Worm (Caenorhabditis elegans) whole organism, young adult: ENCODE results near the gene vamp-8.

Source experiments
- C06A6.2 ChIP-seq: fragments of 200-800 bp; sonication (Bioruptor generic); conservative IDR thresholded peaks from 2 replicates; pipeline ENCODE4 v1.3.6; 2022; ENCODE audit warnings: missing genetic modification characterization, missing compliant biosample characterization
- F33H1.4 ChIP-seq: fragments of 200-800 bp; sonication (Bioruptor generic); IDR thresholded peaks from 2 replicates; pipeline ENCODE4 v1.3.6; 2022; ENCODE audit warnings: missing genetic modification reagents, missing genetic modification characterization, missing compliant biosample characterization
- F37B4.10 ChIP-seq: fragments of 200-800 bp; sonication (Bioruptor generic); IDR thresholded peaks from 2 replicates; pipeline ENCODE4 v1.3.6; 2022; ENCODE audit warnings: missing genetic modification characterization, missing compliant biosample characterization
- F52B5.7 ChIP-seq: sonication (generic microtip); optimal IDR thresholded peaks from 2 replicates; lab custom pipeline; 2016; ENCODE audit warnings: mild to moderate bottlenecking, missing genetic modification characterization, missing compliant biosample characterization
- K11D2.4 ChIP-seq: fragments of 200-800 bp; sonication (Bioruptor generic); IDR thresholded peaks from 2 replicates; pipeline ENCODE4 v1.3.6; 2022; ENCODE audit warnings: missing genetic modification reagents, missing genetic modification characterization, missing compliant biosample characterization
- K12H6.12 ChIP-seq: fragments of 200-800 bp; sonication (Bioruptor generic); optimal IDR thresholded peaks from 2 replicates; lab custom pipeline; 2018; ENCODE audit warnings: mild to moderate bottlenecking, missing genetic modification characterization, missing compliant biosample characterization
- Y53G8AR.9 ChIP-seq: fragments of 200-800 bp; sonication (Bioruptor generic); conservative IDR thresholded peaks from 2 replicates; pipeline ENCODE4 v1.3.6; 2022; ENCODE audit warnings: missing genetic modification reagents, missing genetic modification characterization, missing compliant biosample characterization
- Y67H2A.10 ChIP-seq: fragments of 200-800 bp; sonication (Bioruptor generic); conservative IDR thresholded peaks from 2 replicates; pipeline ENCODE4 v1.3.6; 2022; ENCODE audit warnings: missing genetic modification reagents, missing genetic modification characterization, missing compliant biosample characterization
- attf-6 ChIP-seq: fragments of 200-800 bp; sonication (Bioruptor generic); IDR thresholded peaks from 2 replicates; pipeline ENCODE4 v1.3.6; 2022; ENCODE audit warnings: missing genetic modification reagents, missing genetic modification characterization, missing compliant biosample characterization
- ceh-100 ChIP-seq: fragments of 200-800 bp; sonication (Bioruptor generic); IDR thresholded peaks from 2 replicates; pipeline ENCODE4 v1.3.6; 2022; ENCODE audit warnings: missing genetic modification reagents, missing genetic modification characterization, missing compliant biosample characterization
- dpl-1 ChIP-seq: fragments of 150-350 bp; optimal IDR thresholded peaks from 2 replicates; lab custom pipeline; 2014; ENCODE audit warnings: missing biosample characterization, missing genetic modification reagents, missing genetic modification characterization
- egl-18 ChIP-seq: fragments of 200-800 bp; sonication (Bioruptor generic); IDR thresholded peaks from 2 replicates; pipeline ENCODE4 v1.3.6; 2022; ENCODE audit warnings: missing genetic modification reagents, missing genetic modification characterization, missing compliant biosample characterization
- gei-17 ChIP-seq: fragments of 200-800 bp; sonication (Bioruptor generic); optimal IDR thresholded peaks from 2 replicates; lab custom pipeline; 2018; ENCODE audit warnings: mild to moderate bottlenecking, missing genetic modification characterization, missing compliant biosample characterization
- hmg-1.2 ChIP-seq: fragments of 200-800 bp; sonication (Bioruptor generic); IDR thresholded peaks from 2 replicates; pipeline ENCODE4 v1.3.6; 2022; ENCODE audit warnings: missing genetic modification reagents, missing genetic modification characterization, missing compliant biosample characterization
- let-526 ChIP-seq: fragments of 200-800 bp; sonication (Bioruptor generic); IDR thresholded peaks from 2 replicates; pipeline ENCODE4 v1.3.6; 2022; ENCODE audit warnings: missing genetic modification reagents, missing genetic modification characterization, missing compliant biosample characterization
- lin-35 ChIP-seq, 3 experiments: fragments of 150-350 bp in 2 of 3; sonication (generic microtip) in 1 of 3; optimal IDR thresholded peaks; 2 replicates each; lab custom pipeline; 2014 to 2018; ENCODE audit warnings: missing biosample characterization in 3 of 3, missing genetic modification characterization in 3 of 3, missing genetic modification reagents in 3 of 3
- lin-40 ChIP-seq: sonication (generic microtip); optimal IDR thresholded peaks from 2 replicates; lab custom pipeline; 2016; ENCODE audit warnings: missing genetic modification characterization, mild to moderate bottlenecking, missing compliant biosample characterization, missing genotype, missing genetic modification reagents
- lsl-1 ChIP-seq: fragments of 200-800 bp; sonication (Bioruptor generic); optimal IDR thresholded peaks from 2 replicates; lab custom pipeline; 2018; ENCODE audit warnings: mild to moderate bottlenecking, missing genetic modification characterization, moderate library complexity, missing compliant biosample characterization
- madf-3 ChIP-seq: fragments of 200-800 bp; sonication (Bioruptor generic); IDR thresholded peaks from 2 replicates; pipeline ENCODE4 v1.3.6; 2022; ENCODE audit warnings: missing genetic modification reagents, missing genetic modification characterization, missing compliant biosample characterization
- nfya-1 ChIP-seq: sonication (generic microtip); optimal IDR thresholded peaks from 2 replicates; lab custom pipeline; 2017; ENCODE audit warnings: antibody characterized with exemption, missing compliant biosample characterization, missing genetic modification characterization, borderline replicate concordance; ENCODE audit not compliant: insufficient read depth
- nhr-90 ChIP-seq: sonication (generic microtip); optimal IDR thresholded peaks from 2 replicates; lab custom pipeline; 2016; ENCODE audit warnings: missing genotype, mild to moderate bottlenecking, missing genetic modification characterization, missing compliant biosample characterization
- pbrm-1 ChIP-seq: fragments of 200-800 bp; sonication (Bioruptor generic); IDR thresholded peaks from 2 replicates; pipeline ENCODE4 v1.3.6; 2022; ENCODE audit warnings: missing genetic modification reagents, missing genetic modification characterization, missing compliant biosample characterization
- pha-4 ChIP-seq: fragments of 150-350 bp; sonication (generic microtip); optimal IDR thresholded peaks from 2 replicates; lab custom pipeline; 2014; ENCODE audit warnings: missing biosample characterization, missing genetic modification reagents, missing genetic modification characterization
- repo-1 ChIP-seq: sonication (generic microtip); optimal IDR thresholded peaks from 2 replicates; lab custom pipeline; 2017; ENCODE audit warnings: mild to moderate bottlenecking, missing genetic modification characterization, missing compliant biosample characterization
- sdz-38 ChIP-seq: sonication (generic microtip); optimal IDR thresholded peaks from 2 replicates; lab custom pipeline; 2016; ENCODE audit warnings: missing genotype, missing genetic modification characterization, missing compliant biosample characterization
- snpc-1.1 ChIP-seq: sonication (generic microtip); optimal IDR thresholded peaks from 2 replicates; lab custom pipeline; 2017; ENCODE audit warnings: missing genetic modification characterization, mild to moderate bottlenecking, missing compliant biosample characterization, antibody characterized with exemption, moderate library complexity, missing genotype, missing genetic modification reagents; ENCODE audit not compliant: insufficient read depth
- snpc-1.3 ChIP-seq: sonication (generic microtip); optimal IDR thresholded peaks from 2 replicates; lab custom pipeline; 2017; ENCODE audit warnings: missing genetic modification characterization, mild to moderate bottlenecking, missing compliant biosample characterization, antibody characterized with exemption, moderate library complexity, missing genotype, missing genetic modification reagents; ENCODE audit not compliant: insufficient read depth
- snpc-4 ChIP-seq, 5 experiments: fragments of 150-350 bp in 1 of 5; sonication (generic microtip) in 4 of 5; optimal IDR thresholded peaks; 2 replicates each; lab custom pipeline; 2014 to 2018; ENCODE audit warnings: missing genetic modification characterization in 5 of 5, missing biosample characterization in 3 of 5, antibody characterized with exemption in 2 of 5, mild to moderate bottlenecking in 2 of 5, missing compliant biosample characterization in 2 of 5, missing genotype in 2 of 5, moderate library complexity in 2 of 5, missing genetic modification reagents in 1 of 5
- tbp1 ChIP-seq: fragments of 200-800 bp; sonication (Bioruptor generic); optimal IDR thresholded peaks from 2 replicates; lab custom pipeline; 2018; ENCODE audit warnings: mild to moderate bottlenecking, missing genetic modification characterization, missing compliant biosample characterization
- unc-130 ChIP-seq: sonication (generic microtip); optimal IDR thresholded peaks from 2 replicates; lab custom pipeline; 2016; ENCODE audit warnings: missing genetic modification reagents, missing genetic modification characterization, missing compliant biosample characterization
- zfh-2 ChIP-seq: fragments of 200-800 bp; sonication (Bioruptor generic); conservative IDR thresholded peaks from 2 replicates; pipeline ENCODE4 v1.3.6; 2022; ENCODE audit warnings: missing genetic modification reagents, missing genetic modification characterization, missing compliant biosample characterization
- zim-3 ChIP-seq: sonication (generic microtip); optimal IDR thresholded peaks from 2 replicates; lab custom pipeline; 2017; ENCODE audit warnings: mild to moderate bottlenecking, missing genetic modification characterization, moderate library complexity, missing compliant biosample characterization
- ztf-6 ChIP-seq: fragments of 200-800 bp; sonication (Bioruptor generic); IDR thresholded peaks from 2 replicates; pipeline ENCODE4 v1.3.6; 2022; ENCODE audit warnings: missing genetic modification reagents, missing genetic modification characterization, missing compliant biosample characterization

Gene vamp-8

DNA sequence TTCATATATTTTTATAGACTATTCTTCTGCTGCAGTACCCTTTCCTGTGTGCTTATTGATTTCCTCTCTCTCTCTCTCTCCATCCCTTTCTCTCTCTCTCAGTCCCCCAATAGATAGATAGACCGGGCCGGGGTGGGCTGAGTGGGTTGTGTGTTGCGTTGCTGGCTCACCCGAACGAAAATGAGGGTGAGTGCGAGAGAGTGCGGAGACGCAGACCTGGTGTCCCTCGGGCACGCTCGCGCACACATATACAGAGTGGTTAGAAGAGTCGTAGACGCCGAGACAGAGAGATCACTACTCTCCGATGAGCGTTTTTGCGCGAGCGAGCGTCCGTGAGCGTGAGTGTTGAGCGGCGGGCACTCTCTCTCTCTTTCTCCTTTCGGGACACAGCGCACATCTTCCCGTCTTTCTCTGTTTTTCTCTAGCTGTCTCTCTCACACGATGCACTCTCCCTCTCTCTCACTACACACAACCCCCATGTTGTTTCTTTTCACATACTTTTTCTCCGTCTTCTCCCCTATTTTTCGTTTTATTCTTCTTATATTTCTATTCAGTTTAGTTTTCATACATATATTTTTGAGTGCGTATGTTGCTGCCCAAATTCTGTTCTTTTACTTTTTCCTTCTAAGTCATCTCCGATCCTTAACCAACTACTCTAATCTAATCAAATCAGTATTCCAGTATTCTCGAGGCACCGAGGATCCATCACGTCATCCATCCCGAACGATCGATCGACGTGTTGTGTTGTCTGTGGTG is 22.6 kb upstream of the vamp-8 start, which contains the start of gene lin-66 (continued):
- TF ChIP-seq Y67H2A.10 (GFP tag; lab: Robert Waterston, UW) (peak; percentile 84), let-526 (GFP tag; lab: Robert Waterston, UW) (peak; percentile 50; the same call in 1 of the 2 replicates), zim-3 (no peak), snpc-1.3 (no peak), nfya-1 (tag; lab: Kevin White, UChicago) (no peak), sdz-38 (tag; lab: Kevin White, UChicago) (no peak), madf-3 (GFP tag; lab: Robert Waterston, UW) (0 out of 2 replicates have a peak, but pooled peaks have one; percentile 48), snpc-1.1 (no peak), nhr-90 (tag; lab: Kevin White, UChicago) (peak; percentile 69), lin-35 (GFP tag; optimal IDR thresholded peaks at IDR 0.05; lab: Kevin White, UChicago) (no peak), pha-4 (tag; lab: Kevin White, UChicago) (no peak), unc-130 (GFP tag; lab: Kevin White, UChicago) (no peak), zfh-2 (GFP tag; lab: Robert Waterston, UW) (peak; percentile 99), F52B5.7 (tag; lab: Kevin White, UChicago) (peak; percentile 70), K12H6.12 (peak; percentile 96), Y53G8AR.9 (GFP tag; lab: Robert Waterston, UW) (peak; percentile 69; the same call in 1 of the 2 replicates), lin-40 (tag; lab: Kevin White, UChicago) (peak; percentile 91), dpl-1 (GFP tag; lab: Kevin White, UChicago) (no peak), attf-6 (GFP tag; lab: Robert Waterston, UW) (no peak), C06A6.2 (GFP tag; lab: Robert Waterston, UW) (peak; percentile 68), ztf-6 (0 out of 2 replicates have a peak, but pooled peaks have one; percentile 31), gei-17 (GFP tag; lab: Kevin White, UChicago) (peak; percentile 52), egl-18 (no peak), ceh-100 (no peak), K11D2.4 (GFP tag; lab: Robert Waterston, UW) (peak; percentile 73), repo-1 (tag; lab: Kevin White, UChicago) (peak; percentile 75)

ce11 chrIV:13884875-13885274 is 19.9 kb upstream of the vamp-8 start:
- TF ChIP-seq snpc-1.1 (peak; percentile 30), tbp1 (GFP tag; lab: Kevin White, UChicago) (peak; percentile 1), lsl-1 (peak; percentile 6), hmg-1.2 (peak; percentile 68), snpc-4 (GFP tag; optimal IDR thresholded peaks at IDR 0.05; lab: Kevin White, UChicago) (peak; percentile 29), snpc-4 (tag; optimal IDR thresholded peaks at IDR 0.05; lab: Kevin White, UChicago) (peak in 2 of 4 experiments; percentile 38 to 89), pbrm-1 (GFP tag; lab: Robert Waterston, UW) (peak; percentile 73), attf-6 (GFP tag; lab: Robert Waterston, UW) (peak; percentile 94)

- 0 out of 2 replicates have a peak, but pooled peaks have one; percentile 1 for TF ChIP-seq F37B4.10 (GFP tag; lab: Robert Waterston, UW)
- peak; percentile 32; the same call in 1 of the 2 replicates for TF ChIP-seq zfh-2 (GFP tag; lab: Robert Waterston, UW)
- 0 out of 2 replicates have a peak, but pooled peaks have one; percentile 6 for TF ChIP-seq madf-3 (GFP tag; lab: Robert Waterston, UW)
- TF ChIP-seq F33H1.4: peak; percentile 62
- peak; percentile 17 for TF ChIP-seq lsl-1
Observed at ce11 chrIV:13884435-13884834, 19.4 kb upstream of the vamp-8 start.
